Worm (Caenorhabditis elegans) whole organism, L2 larva: ENCODE data around the gene smc-6.

Experiments
- C34F6.9 ChIP-seq: fragments of 150-350 bp; optimal IDR thresholded peaks from 2 replicates; lab custom pipeline; 2014; ENCODE audit warnings: missing biosample characterization, missing genetic modification characterization
- F13H6.1 ChIP-seq: sonication (generic microtip); optimal IDR thresholded peaks from 2 replicates; lab custom pipeline; 2016; ENCODE audit warnings: missing genetic modification characterization, missing compliant biosample characterization
- alr-1 ChIP-seq: fragments of 150-350 bp; optimal IDR thresholded peaks from 2 replicates; lab custom pipeline; 2014; ENCODE audit warnings: missing biosample characterization, missing genetic modification characterization
- aly-2 ChIP-seq: fragments of 150-350 bp; optimal IDR thresholded peaks from 2 replicates; lab custom pipeline; 2014; ENCODE audit warnings: missing biosample characterization, missing genetic modification characterization
- blmp-1 ChIP-seq: sonication (generic microtip); optimal IDR thresholded peaks from 2 replicates; lab custom pipeline; 2017; ENCODE audit warnings: missing genetic modification characterization, mild to moderate bottlenecking, missing compliant biosample characterization, antibody characterized with exemption, moderate library complexity; ENCODE audit not compliant: insufficient read depth
- crh-2 ChIP-seq: sonication (generic microtip); optimal IDR thresholded peaks from 2 replicates; lab custom pipeline; 2017; ENCODE audit warnings: missing biosample characterization, missing genetic modification characterization
- dmd-4 ChIP-seq: sonication (generic microtip); optimal IDR thresholded peaks from 2 replicates; lab custom pipeline; 2017; ENCODE audit warnings: missing biosample characterization, missing genetic modification characterization
- elt-1 ChIP-seq: fragments of 150-350 bp; optimal IDR thresholded peaks from 2 replicates; lab custom pipeline; 2014; ENCODE audit warnings: missing biosample characterization, missing genetic modification characterization
- fos-1 ChIP-seq: fragments of 150-350 bp; optimal IDR thresholded peaks from 2 replicates; lab custom pipeline; 2014; ENCODE audit warnings: missing biosample characterization, missing genetic modification characterization
- gmeb-1 ChIP-seq: fragments of 150-350 bp; optimal IDR thresholded peaks from 2 replicates; lab custom pipeline; 2014; ENCODE audit warnings: missing biosample characterization, missing genetic modification characterization
- lin-11 ChIP-seq: fragments of 150-350 bp; sonication (generic microtip); optimal IDR thresholded peaks from 2 replicates; lab custom pipeline; 2014; ENCODE audit warnings: missing biosample characterization, missing genetic modification characterization, inconsistent platforms, mixed read lengths
- lin-13 ChIP-seq: fragments of 150-350 bp; optimal IDR thresholded peaks from 2 replicates; lab custom pipeline; 2014; ENCODE audit warnings: missing biosample characterization, missing genetic modification reagents, missing genetic modification characterization
- lin-39 ChIP-seq: fragments of 150-350 bp; optimal IDR thresholded peaks from 2 replicates; lab custom pipeline; 2014; ENCODE audit warnings: missing biosample characterization, missing genetic modification reagents, missing genetic modification characterization
- lsy-2 ChIP-seq, 2 experiments: fragments of 150-350 bp in 1 of 2; sonication (generic microtip) in 1 of 2; optimal IDR thresholded peaks; 2 replicates each; lab custom pipeline; 2014 to 2017; ENCODE audit warnings: missing biosample characterization in 2 of 2, missing genetic modification characterization in 2 of 2
- mab-5 ChIP-seq: fragments of 150-350 bp; optimal IDR thresholded peaks from 2 replicates; lab custom pipeline; 2014; ENCODE audit warnings: missing biosample characterization, missing genetic modification characterization
- mbf-1 ChIP-seq: sonication (generic microtip); optimal IDR thresholded peaks from 2 replicates; lab custom pipeline; 2017; ENCODE audit warnings: missing biosample characterization, missing genetic modification characterization
- mdl-1 ChIP-seq, 2 experiments: fragments of 150-350 bp in 1 of 2; sonication (generic microtip) in 1 of 2; optimal IDR thresholded peaks; 2 replicates each; lab custom pipeline; 2017; ENCODE audit warnings: missing biosample characterization in 2 of 2, missing genetic modification characterization in 2 of 2
- nhr-10 ChIP-seq: sonication (generic microtip); optimal IDR thresholded peaks from 2 replicates; lab custom pipeline; 2017; ENCODE audit warnings: missing biosample characterization, missing genetic modification characterization
- nhr-12 ChIP-seq: fragments of 150-350 bp; optimal IDR thresholded peaks from 2 replicates; lab custom pipeline; 2014; ENCODE audit warnings: missing biosample characterization, missing genetic modification characterization
- nhr-129 ChIP-seq: fragments of 150-350 bp; optimal IDR thresholded peaks from 2 replicates; lab custom pipeline; 2014; ENCODE audit warnings: missing biosample characterization, missing genetic modification characterization
- nhr-23 ChIP-seq: fragments of 150-350 bp; optimal IDR thresholded peaks from 2 replicates; lab custom pipeline; 2014; ENCODE audit warnings: missing biosample characterization, missing genetic modification reagents, missing genetic modification characterization
- nhr-237 ChIP-seq: fragments of 150-350 bp; optimal IDR thresholded peaks from 2 replicates; lab custom pipeline; 2014; ENCODE audit warnings: missing biosample characterization, missing genetic modification characterization
- nhr-25 ChIP-seq: fragments of 150-350 bp; sonication (generic microtip); optimal IDR thresholded peaks from 3 replicates; lab custom pipeline; 2014; ENCODE audit warnings: missing biosample characterization, missing genetic modification characterization
- nhr-6 ChIP-seq: fragments of 150-350 bp; optimal IDR thresholded peaks from 2 replicates; lab custom pipeline; 2014; ENCODE audit warnings: missing biosample characterization, missing genetic modification characterization
- nhr-77 ChIP-seq: fragments of 150-350 bp; optimal IDR thresholded peaks from 2 replicates; lab custom pipeline; 2014; ENCODE audit warnings: missing biosample characterization, missing genetic modification characterization
- peb-1 ChIP-seq: fragments of 150-350 bp; optimal IDR thresholded peaks from 2 replicates; lab custom pipeline; 2014; ENCODE audit warnings: missing biosample characterization, missing genetic modification characterization
- sem-4 ChIP-seq: fragments of 150-350 bp; optimal IDR thresholded peaks from 2 replicates; lab custom pipeline; 2014; ENCODE audit warnings: missing biosample characterization, missing genetic modification reagents, missing genetic modification characterization
- skn-1 ChIP-seq: sonication (generic microtip); optimal IDR thresholded peaks from 2 replicates; lab custom pipeline; 2017; ENCODE audit warnings: missing biosample characterization, missing genetic modification characterization
- sma-3 ChIP-seq: sonication (generic microtip); optimal IDR thresholded peaks from 2 replicates; lab custom pipeline; 2016; ENCODE audit warnings: missing genetic modification reagents, missing genetic modification characterization, missing compliant biosample characterization
- sma-9 ChIP-seq, 2 experiments: fragments of 150-350 bp in 1 of 2; sonication (generic microtip) in 1 of 2; optimal IDR thresholded peaks; 2 replicates each; lab custom pipeline; 2014 to 2016; ENCODE audit warnings: missing genetic modification characterization in 2 of 2, mild to moderate bottlenecking in 1 of 2, missing biosample characterization in 1 of 2, missing compliant biosample characterization in 1 of 2, missing genetic modification reagents in 1 of 2, moderate library complexity in 1 of 2
- snpc-4 ChIP-seq: fragments of 150-350 bp; optimal IDR thresholded peaks from 2 replicates; lab custom pipeline; 2014; ENCODE audit warnings: missing biosample characterization, missing genetic modification characterization
- unc-55 ChIP-seq: fragments of 150-350 bp; sonication (generic microtip); optimal IDR thresholded peaks from 3 replicates; lab custom pipeline; 2014; ENCODE audit warnings: missing biosample characterization, missing genetic modification reagents, missing genetic modification characterization
- unc-62 ChIP-seq: fragments of 150-350 bp; optimal IDR thresholded peaks from 2 replicates; lab custom pipeline; 2014; ENCODE audit warnings: missing biosample characterization, missing genetic modification reagents, missing genetic modification characterization

Gene smc-6

ce11 chrII:11566970-11567711 is 11.4 kb upstream of the smc-6 start, which contains the start of gene F54D5.5:
F54D5.5 (minus strand) TSS chrII:11567020.
- TF ChIP-seq unc-55 (peak; percentile 34), lin-39 (tag; lab: Kevin White, UChicago) (peak; percentile 77), nhr-77 (no peak), mab-5 (tag; lab: Kevin White, UChicago) (peak; percentile 2), nhr-10 (no peak), nhr-237 (tag; lab: Kevin White, UChicago) (no peak), sma-3 (GFP tag; lab: Kevin White, UChicago) (no peak), nhr-25 (tag; lab: Kevin White, UChicago) (no peak), aly-2 (tag; lab: Kevin White, UChicago) (no peak), F13H6.1 (tag; lab: Kevin White, UChicago) (peak; percentile 5), nhr-129 (tag; lab: Kevin White, UChicago) (peak; percentile 54), lin-11 (tag; lab: Kevin White, UChicago) (peak; percentile 33), C34F6.9 (tag; lab: Kevin White, UChicago) (peak; percentile 7)

- TF ChIP-seq gmeb-1 (tag; lab: Kevin White, UChicago) (no peak), aly-2 (tag; lab: Kevin White, UChicago) (no peak), nhr-6 (tag; lab: Kevin White, UChicago) (no peak), mab-5 (tag; lab: Kevin White, UChicago) (no peak), lin-39 (tag; lab: Kevin White, UChicago) (no peak)
- TF ChIP-seq, all 48 proteins: peak for 0
Measured at ce11 chrII:11568670-11569069, 9.8 kb upstream of the smc-6 start.

ce11 chrII:11569213-11569868 is 9.2 kb upstream of the smc-6 start, which contains the start of the genes F54D5.23 and F54D5.4:
F54D5.23 (minus strand) TSS chrII:11569287.
F54D5.4 (plus strand) TSS chrII:11569818.
- TF ChIP-seq nhr-23 (tag; lab: Kevin White, UChicago) (no peak), fos-1 (peak; percentile 82)

DNA sequence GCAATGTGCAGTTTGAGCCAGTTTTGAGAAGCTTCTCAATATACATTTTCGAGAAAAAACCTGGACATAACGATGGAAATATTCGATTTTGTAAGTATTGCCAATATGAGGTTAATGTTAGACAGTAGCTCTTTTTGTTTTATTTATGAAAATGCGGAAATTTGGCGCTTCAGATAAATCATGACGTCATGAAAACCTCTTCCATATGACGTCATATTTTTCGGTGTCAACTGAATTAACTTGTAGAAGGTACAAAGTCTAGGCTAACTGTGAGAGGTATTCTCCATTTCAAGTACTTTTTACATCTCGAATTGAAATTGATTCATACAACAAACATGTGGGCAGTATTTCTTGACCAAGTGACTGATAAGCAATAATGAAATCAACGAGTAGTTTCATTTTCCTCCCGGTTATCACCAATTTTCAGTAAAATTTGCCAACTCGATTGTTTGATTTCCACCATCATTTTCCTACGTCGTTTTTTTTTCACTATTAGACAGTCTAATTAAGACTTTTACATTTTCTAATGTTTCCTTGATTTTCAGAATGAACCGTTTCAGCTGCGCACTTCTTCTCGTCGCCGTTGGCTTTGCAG is 7.2 kb upstream of the smc-6 start, which contains the start of gene F54D5.3:
TSS of gene F54D5.3 (plus strand) at position 546 of the 595 bp plus-strand sequence.
- peak; percentile 87 for TF ChIP-seq fos-1
- TF ChIP-seq lsy-2 (tag; optimal IDR thresholded peaks at IDR 0.05; lab: Kevin White, UChicago) = no peak

- TF ChIP-seq lsy-2 (tag; optimal IDR thresholded peaks at IDR 0.05; lab: Kevin White, UChicago) = no peak
- TF ChIP-seq lin-13 = no peak
- no peak for TF ChIP-seq nhr-6 (tag; lab: Kevin White, UChicago)
- TF ChIP-seq mdl-1 (tag; optimal IDR thresholded peaks at IDR 0.05; lab: Kevin White, UChicago) = no peak
- no peak for TF ChIP-seq sma-9 (GFP tag; optimal IDR thresholded peaks at IDR 0.05; lab: Kevin White, UChicago)
- TF ChIP-seq sma-9 (tag; optimal IDR thresholded peaks at IDR 0.05; lab: Kevin White, UChicago) = no peak
- TF ChIP-seq gmeb-1 (tag; lab: Kevin White, UChicago) = no peak
- TF ChIP-seq, all 48 proteins: peak for 0
Measured at ce11 chrII:11572944-11573343, 5.6 kb upstream of the smc-6 start, which contains the start of gene F54D5.2. F54D5.2 (plus strand) TSS chrII:11573180.

DNA sequence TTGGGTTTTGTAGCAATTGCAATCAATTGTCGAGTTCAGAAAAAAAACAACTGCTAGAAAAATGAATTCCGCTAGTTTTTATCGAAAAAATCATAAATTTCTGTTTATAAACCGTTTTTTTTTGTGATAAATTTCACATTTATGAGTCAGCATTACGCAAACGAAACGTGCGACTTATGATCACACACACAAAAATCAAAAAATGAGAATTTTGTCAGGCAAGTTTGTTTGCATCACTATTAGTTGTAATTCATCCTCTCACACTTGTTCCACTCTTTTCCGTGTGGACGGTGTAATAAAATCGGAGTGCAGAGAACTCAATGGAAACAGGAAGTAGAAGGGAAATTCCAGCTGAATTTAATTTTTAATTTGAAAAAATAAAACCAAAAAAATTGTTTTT is 1.1 kb upstream of the smc-6 start, which contains the start of gene pcs-1:
TSS of gene pcs-1 (minus strand) at position 344 of the 400 bp plus-strand sequence.
- no peak for TF ChIP-seq mbf-1 (tag; lab: Kevin White, UChicago)
- peak; percentile 67 for TF ChIP-seq fos-1
- no peak for TF ChIP-seq F13H6.1 (tag; lab: Kevin White, UChicago)
- no peak for TF ChIP-seq sma-9 (GFP tag; optimal IDR thresholded peaks at IDR 0.05; lab: Kevin White, UChicago)
- no peak for TF ChIP-seq sma-9 (tag; optimal IDR thresholded peaks at IDR 0.05; lab: Kevin White, UChicago)
- peak; percentile 15 for TF ChIP-seq nhr-129 (tag; lab: Kevin White, UChicago)
- TF ChIP-seq nhr-23 (tag; lab: Kevin White, UChicago) = no peak
- TF ChIP-seq lin-13 = peak; percentile 3

- no peak for TF ChIP-seq dmd-4 (tag; lab: Kevin White, UChicago)
- no peak for TF ChIP-seq unc-55
- TF ChIP-seq nhr-12 = no peak
- TF ChIP-seq crh-2 (tag; lab: Kevin White, UChicago) = no peak
- no peak for TF ChIP-seq fos-1
- no peak for TF ChIP-seq skn-1
- no peak for TF ChIP-seq nhr-129 (tag; lab: Kevin White, UChicago)
- no peak for TF ChIP-seq blmp-1
- TF ChIP-seq unc-62 = no peak
- no peak for TF ChIP-seq elt-1 (tag; lab: Kevin White, UChicago)
- no peak for TF ChIP-seq nhr-237 (tag; lab: Kevin White, UChicago)
- no peak for TF ChIP-seq nhr-77
- TF ChIP-seq peb-1 (tag; lab: Kevin White, UChicago) = no peak
- TF ChIP-seq snpc-4 (tag; lab: Kevin White, UChicago) = no peak
- no peak for TF ChIP-seq sem-4 (tag; lab: Kevin White, UChicago)
- no peak for TF ChIP-seq nhr-6 (tag; lab: Kevin White, UChicago)
- no peak for TF ChIP-seq alr-1 (tag; lab: Kevin White, UChicago)
- no peak for TF ChIP-seq nhr-10
Measured at ce11 chrII:11577861-11578260, 655 bp upstream of the smc-6 start.
